Fruit fly (Drosophila melanogaster): ENCODE measurements around the gene GATAd.
A peak's percentile ranks its signal among the peaks of the same experiment; 100 is the strongest.

GATAd gene

dm6 chr2L:10298306-10298705 is 35.2 kb upstream of the GATAd start (continued):
- TF ChIP-seq sisA (GFP tag; IDR thresholded peaks at IDR 0.05) (no peak), fd3F (GFP tag; optimal IDR thresholded peaks at IDR 0.05) (no peak), CG12236 (GFP tag; optimal IDR thresholded peaks at IDR 0.05) (no peak), grn (GFP tag; optimal IDR thresholded peaks at IDR 0.05) (no peak), lilli (GFP tag; optimal IDR thresholded peaks at IDR 0.05) (no peak), Mrtf (GFP tag; IDR thresholded peaks at IDR 0.05) (no peak), CG33213 (GFP tag; optimal IDR thresholded peaks at IDR 0.05) (peak; percentile 5), CG12219 (GFP tag; optimal IDR thresholded peaks at IDR 0.05) (no peak), twi (tag; optimal IDR thresholded peaks at IDR 0.05) (peak; percentile 8), HLHmδ (GFP tag; optimal IDR thresholded peaks at IDR 0.05) (no peak), CG2120 (GFP tag; optimal IDR thresholded peaks at IDR 0.05) (no peak), CG6175 (GFP tag; IDR thresholded peaks at IDR 0.05) (no peak), CG1832 (GFP tag; optimal IDR thresholded peaks at IDR 0.05) (no peak), h (optimal IDR thresholded peaks at IDR 0.05) (no peak), CG3847 (GFP tag; IDR thresholded peaks at IDR 0.05) (no peak), CG30431 (GFP tag; optimal IDR thresholded peaks at IDR 0.05) (no peak), bowl (GFP tag; IDR thresholded peaks at IDR 0.05) (no peak), TFAM (GFP tag; optimal IDR thresholded peaks at IDR 0.05) (no peak), ems (GFP tag; optimal IDR thresholded peaks at IDR 0.05) (no peak), CG16779 (GFP tag; IDR thresholded peaks at IDR 0.05) (no peak), CG11723 (GFP tag; optimal IDR thresholded peaks at IDR 0.05) (no peak), MESR4 (GFP tag; optimal IDR thresholded peaks at IDR 0.05) (peak; percentile 25), CG8944 (GFP tag; optimal IDR thresholded peaks at IDR 0.05) (no peak), E2f2 (GFP tag; IDR thresholded peaks at IDR 0.05) (0 out of 2 replicates have a peak, but pooled peaks have one; percentile 45), phol (tag; optimal IDR thresholded peaks at IDR 0.05) (peak; percentile 9), CG3065 (GFP tag; optimal IDR thresholded peaks at IDR 0.05) (no peak), chn (GFP tag; optimal IDR thresholded peaks at IDR 0.05) (no peak), Eip74EF (GFP tag; optimal IDR thresholded peaks at IDR 0.05) (peak in 1 of 2 experiments; percentile 79), Sry-β (GFP tag; optimal IDR thresholded peaks at IDR 0.05) (no peak), CG13894 (tag; optimal IDR thresholded peaks at IDR 0.05) (no peak), nerfin-1 (tag; optimal IDR thresholded peaks at IDR 0.05) (peak; percentile 31), Bteb2 (GFP tag; optimal IDR thresholded peaks at IDR 0.05) (no peak), CG15011 (GFP tag; optimal IDR thresholded peaks at IDR 0.05) (no peak), CG17568 (GFP tag; optimal IDR thresholded peaks at IDR 0.05) (no peak), cas (GFP tag; IDR thresholded peaks at IDR 0.05) (no peak), toy (GFP tag; IDR thresholded peaks at IDR 0.05) (no peak), MBD-R2 (GFP tag; IDR thresholded peaks at IDR 0.05) (peak; percentile 85), CG6254 (GFP tag; optimal IDR thresholded peaks at IDR 0.05) (no peak), CG12769 (tag; optimal IDR thresholded peaks at IDR 0.05) (peak; percentile 63), CG17912 (GFP tag; optimal IDR thresholded peaks at IDR 0.05) (peak; percentile 61), wdn (GFP tag; IDR thresholded peaks at IDR 0.05) (no peak), CG17829 (tag; optimal IDR thresholded peaks at IDR 0.05) (peak; percentile 8), CG9797 (GFP tag; optimal IDR thresholded peaks at IDR 0.05) (no peak), CG13123 (GFP tag; optimal IDR thresholded peaks at IDR 0.05) (no peak), CHES-1-like (GFP tag; optimal IDR thresholded peaks at IDR 0.05) (no peak), CG15601 (tag; optimal IDR thresholded peaks at IDR 0.05) (peak; percentile 22), CG33557 (GFP tag; optimal IDR thresholded peaks at IDR 0.05) (peak; percentile 10), Kr (GFP tag; optimal IDR thresholded peaks at IDR 0.05) (no peak), crol (GFP tag; IDR thresholded peaks at IDR 0.05) (no peak), Hr51 (GFP tag; optimal IDR thresholded peaks at IDR 0.05) (no peak), Bgb (GFP tag; IDR thresholded peaks at IDR 0.05; ENCODE audit: partially characterized antibody) (peak; percentile 73), CG31224 (GFP tag; IDR thresholded peaks at IDR 0.05) (no peak)

Data from whole organism, embryonic.